6 worm cellular contexts compared by ENCODE assay signal in genomic region chrX:4507122-4507681, ce11.
TF ChIP-seq lines count a peak whose summit lies in the region.

No protein-coding gene starts in this region.

TF ChIP-seq in whole organism, L1 larva, 84 proteins besides CTCF, POLR2A, EP300 and RAD21 (continues in another document):
- TF ChIP-seq snu-23 (GFP tag; optimal IDR thresholded peaks at IDR 0.05; lab: Kevin White, UChicago): peak; percentile 62
- no peak for TF ChIP-seq C34B4.2 (tag; optimal IDR thresholded peaks at IDR 0.05; lab: Kevin White, UChicago)
- peak; percentile 36 for TF ChIP-seq jun-1 (tag; optimal IDR thresholded peaks at IDR 0.05; lab: Kevin White, UChicago)
- TF ChIP-seq lin-35 (GFP tag; optimal IDR thresholded peaks at IDR 0.05; lab: Kevin White, UChicago): peak in 1 of 2 experiments; percentile 52
- no peak for TF ChIP-seq hlh-17 (GFP tag; optimal IDR thresholded peaks at IDR 0.05; lab: Kevin White, UChicago; ENCODE audit: borderline replicate concordance)
- peak; percentile 71 for TF ChIP-seq blmp-1 (tag; optimal IDR thresholded peaks at IDR 0.05; lab: Kevin White, UChicago)
- peak; percentile 58 for TF ChIP-seq nhr-20 (tag; optimal IDR thresholded peaks at IDR 0.05; lab: Kevin White, UChicago)
- peak; percentile 6 for TF ChIP-seq nhr-71 (tag; optimal IDR thresholded peaks at IDR 0.05; lab: Kevin White, UChicago)
- TF ChIP-seq F16B12.6 (tag; optimal IDR thresholded peaks at IDR 0.05; lab: Kevin White, UChicago): no peak
- no peak for TF ChIP-seq lir-3 (tag; optimal IDR thresholded peaks at IDR 0.05; lab: Kevin White, UChicago; ENCODE audit: poor library complexity)
- TF ChIP-seq lin-14 (GFP tag; optimal IDR thresholded peaks at IDR 0.05; lab: Kevin White, UChicago): peak; percentile 66
- no peak for TF ChIP-seq ceh-8 (GFP tag; optimal IDR thresholded peaks at IDR 0.05; lab: Kevin White, UChicago)
- no peak for TF ChIP-seq lin-13 (GFP tag; optimal IDR thresholded peaks at IDR 0.05; lab: Kevin White, UChicago)
- TF ChIP-seq efl-3 (GFP tag; optimal IDR thresholded peaks at IDR 0.05; lab: Kevin White, UChicago): no peak
- no peak for TF ChIP-seq C04F5.9 (tag; optimal IDR thresholded peaks at IDR 0.05; lab: Kevin White, UChicago)

TF ChIP-seq in whole organism, L2 larva, 48 proteins besides CTCF, POLR2A, EP300 and RAD21 (continues in another document):
- TF ChIP-seq ama-1 (optimal IDR thresholded peaks at IDR 0.05; lab: Kevin White, UChicago): no peak
- TF ChIP-seq F13H6.1 (tag; optimal IDR thresholded peaks at IDR 0.05; lab: Kevin White, UChicago): peak; percentile 14
- TF ChIP-seq nhr-25 (tag; optimal IDR thresholded peaks at IDR 0.05; lab: Kevin White, UChicago): peak; percentile 42
- no peak for TF ChIP-seq Y55F3AM.14 (GFP tag; optimal IDR thresholded peaks at IDR 0.05; lab: Kevin White, UChicago)
- no peak for TF ChIP-seq lin-13 (GFP tag; optimal IDR thresholded peaks at IDR 0.05; lab: Kevin White, UChicago)
- no peak for TF ChIP-seq lin-11 (tag; optimal IDR thresholded peaks at IDR 0.05; lab: Kevin White, UChicago)
- TF ChIP-seq nhr-77 (tag; optimal IDR thresholded peaks at IDR 0.05; lab: Kevin White, UChicago): no peak
- TF ChIP-seq aly-2 (tag; optimal IDR thresholded peaks at IDR 0.05; lab: Kevin White, UChicago): no peak
- no peak for TF ChIP-seq ztf-4 (tag; optimal IDR thresholded peaks at IDR 0.05; lab: Kevin White, UChicago)
- peak; percentile 59 for TF ChIP-seq fos-1 (tag; optimal IDR thresholded peaks at IDR 0.05; lab: Kevin White, UChicago)
- no peak for TF ChIP-seq snpc-4 (tag; optimal IDR thresholded peaks at IDR 0.05; lab: Kevin White, UChicago)
- peak; percentile 19 for TF ChIP-seq blmp-1 (tag; optimal IDR thresholded peaks at IDR 0.05; lab: Kevin White, UChicago; ENCODE audit: insufficient read depth)
- TF ChIP-seq gmeb-1 (tag; optimal IDR thresholded peaks at IDR 0.05; lab: Kevin White, UChicago): no peak
- TF ChIP-seq lsy-2 (tag; optimal IDR thresholded peaks at IDR 0.05; lab: Kevin White, UChicago): no peak
- TF ChIP-seq sma-3 (GFP tag; optimal IDR thresholded peaks at IDR 0.05; lab: Kevin White, UChicago): peak; percentile 43
- no peak for TF ChIP-seq lin-39 (tag; optimal IDR thresholded peaks at IDR 0.05; lab: Kevin White, UChicago)

TF ChIP-seq in whole organism, L3 larva, 47 proteins besides CTCF, POLR2A, EP300 and RAD21 (continues in another document):
- TF ChIP-seq hmg-11 (tag; optimal IDR thresholded peaks at IDR 0.05; lab: Kevin White, UChicago) (no peak), tbx-2 (tag; optimal IDR thresholded peaks at IDR 0.05; lab: Kevin White, UChicago) (no peak), aly-2 (tag; optimal IDR thresholded peaks at IDR 0.05; lab: Kevin White, UChicago) (no peak), ceh-82 (tag; optimal IDR thresholded peaks at IDR 0.05; lab: Kevin White, UChicago) (no peak), nhr-43 (tag; optimal IDR thresholded peaks at IDR 0.05; lab: Kevin White, UChicago; ENCODE audit: poor library complexity, severe bottlenecking) (no peak), nfya-1 (tag; optimal IDR thresholded peaks at IDR 0.05; lab: Kevin White, UChicago; ENCODE audit: insufficient read depth) (no peak), egl-27 (tag; optimal IDR thresholded peaks at IDR 0.05; lab: Kevin White, UChicago) (no peak), nhr-76 (tag; optimal IDR thresholded peaks at IDR 0.05; lab: Kevin White, UChicago) (no peak), zag-1 (tag; optimal IDR thresholded peaks at IDR 0.05; lab: Kevin White, UChicago) (no peak), sea-2 (GFP tag; optimal IDR thresholded peaks at IDR 0.05; lab: Kevin White, UChicago) (no peak), skn-1 (tag; optimal IDR thresholded peaks at IDR 0.05; lab: Kevin White, UChicago) (no peak), ceh-28 (tag; optimal IDR thresholded peaks at IDR 0.05; lab: Kevin White, UChicago) (peak; percentile 1), mml-1 (tag; optimal IDR thresholded peaks at IDR 0.05; lab: Kevin White, UChicago) (no peak), eor-1 (tag; optimal IDR thresholded peaks at IDR 0.05; lab: Kevin White, UChicago) (no peak), nhr-28 (tag; optimal IDR thresholded peaks at IDR 0.05; lab: Kevin White, UChicago) (no peak), nhr-237 (tag; optimal IDR thresholded peaks at IDR 0.05; lab: Kevin White, UChicago) (no peak), elt-3 (tag; optimal IDR thresholded peaks at IDR 0.05; lab: Kevin White, UChicago) (no peak)

TF ChIP-seq in whole organism, L4 larva, 104 proteins besides CTCF, POLR2A, EP300 and RAD21 (continues in another document):
- peak; percentile 29 for TF ChIP-seq nhr-77 (tag; optimal IDR thresholded peaks at IDR 0.05; lab: Kevin White, UChicago)
- no peak for TF ChIP-seq Y75B8A.6 (GFP tag; IDR thresholded peaks at IDR 0.05; lab: Robert Waterston, UW)
- TF ChIP-seq lir-3 (tag; optimal IDR thresholded peaks at IDR 0.05; lab: Kevin White, UChicago): no peak
- TF ChIP-seq hlh-11 (tag; optimal IDR thresholded peaks at IDR 0.05; lab: Kevin White, UChicago): peak; percentile 49
- TF ChIP-seq vab-7 (GFP tag; IDR thresholded peaks at IDR 0.05; lab: Robert Waterston, UW): no peak
- TF ChIP-seq ctbp-1 (GFP tag; IDR thresholded peaks at IDR 0.05; lab: Robert Waterston, UW): no peak
- no peak for TF ChIP-seq spr-1 (tag; optimal IDR thresholded peaks at IDR 0.05; lab: Kevin White, UChicago)
- TF ChIP-seq jun-1 (tag; optimal IDR thresholded peaks at IDR 0.05; lab: Kevin White, UChicago): no peak
- TF ChIP-seq nhr-25 (tag; optimal IDR thresholded peaks at IDR 0.05; lab: Kevin White, UChicago; ENCODE audit: borderline replicate concordance, insufficient read depth): no peak
- TF ChIP-seq F44E2.7 (GFP tag; IDR thresholded peaks at IDR 0.05; lab: Robert Waterston, UW): no peak
- TF ChIP-seq ZK546.5 (tag; optimal IDR thresholded peaks at IDR 0.05; lab: Kevin White, UChicago): no peak
- no peak for TF ChIP-seq zip-11 (GFP tag; IDR thresholded peaks at IDR 0.05; lab: Robert Waterston, UW)
- TF ChIP-seq spr-3 (GFP tag; optimal IDR thresholded peaks at IDR 0.05; lab: Kevin White, UChicago): no peak
- no peak for TF ChIP-seq Y48G9A.11 (GFP tag; IDR thresholded peaks at IDR 0.05; lab: Robert Waterston, UW)
- no peak for TF ChIP-seq aly-2 (tag; optimal IDR thresholded peaks at IDR 0.05; lab: Kevin White, UChicago)
- TF ChIP-seq lim-7 (GFP tag; IDR thresholded peaks at IDR 0.05; lab: Robert Waterston, UW): no peak
- peak; percentile 77 for TF ChIP-seq nhr-28 (tag; optimal IDR thresholded peaks at IDR 0.05; lab: Kevin White, UChicago)
- TF ChIP-seq zfp-3 (GFP tag; conservative IDR thresholded peaks at IDR 0.05; lab: Robert Waterston, UW): no peak

TF ChIP-seq in whole organism, late embryonic, 69 proteins besides CTCF, POLR2A, EP300 and RAD21:
- peak; percentile 10 for TF ChIP-seq ceh-18 (tag; optimal IDR thresholded peaks at IDR 0.05; lab: Kevin White, UChicago)
- TF ChIP-seq ceh-6 (GFP tag; optimal IDR thresholded peaks at IDR 0.05; lab: Kevin White, UChicago): no peak
TF ChIP-seq in whole organism, late embryonic: peak in this region for 1.

TF ChIP-seq in whole organism, young adult, 124 proteins besides CTCF, POLR2A, EP300 and RAD21:
- TF ChIP-seq lir-1 (GFP tag; conservative IDR thresholded peaks at IDR 0.05; lab: Robert Waterston, UW) (peak; percentile 23; the same call in 1 of the 2 replicates), cebp-1 (GFP tag; IDR thresholded peaks at IDR 0.05; lab: Robert Waterston, UW) (no peak), cebp-1 (tag; optimal IDR thresholded peaks at IDR 0.05; lab: Kevin White, UChicago) (peak; percentile 9), tbx-9 (tag; optimal IDR thresholded peaks at IDR 0.05; lab: Kevin White, UChicago; ENCODE audit: borderline replicate concordance) (no peak), atf-7 (tag; optimal IDR thresholded peaks at IDR 0.05; lab: Kevin White, UChicago) (peak; percentile 1), hmg-1.2 (GFP tag; IDR thresholded peaks at IDR 0.05; lab: Robert Waterston, UW) (no peak), nhr-80 (tag; optimal IDR thresholded peaks at IDR 0.05; lab: Kevin White, UChicago) (peak; percentile 64), dpff-1 (tag; optimal IDR thresholded peaks at IDR 0.05; lab: Kevin White, UChicago) (no peak), rec-8 (tag; optimal IDR thresholded peaks at IDR 0.05; lab: Kevin White, UChicago) (no peak), dox-1 (GFP tag; IDR thresholded peaks at IDR 0.05; lab: Robert Waterston, UW) (peak; percentile 19; the same call in 1 of the 2 replicates)
TF ChIP-seq in whole organism, young adult: peak in this region for 5.
